Fruit fly (Drosophila melanogaster) whole organism, embryonic: ENCODE measurements around the gene CG32248.

Experiments used
- CG14050 ChIP-seq: fragments of 200-800 bp; sonication (Bioruptor generic); IDR thresholded peaks from 3 replicates; pipeline ENCODE4 v1.3.6; 2022; ENCODE audit warnings: missing biosample characterization, missing genetic modification characterization
- CG31388 ChIP-seq: fragments of 200-800 bp; sonication (Bioruptor generic); optimal IDR thresholded peaks from 2 replicates; lab custom pipeline; 2016; ENCODE audit warnings: missing biosample characterization, missing genetic modification characterization
- CG6175 ChIP-seq: fragments of 200-800 bp; sonication (Bioruptor generic); IDR thresholded peaks from 3 replicates; pipeline ENCODE4 v1.3.6; 2022; ENCODE audit warnings: missing biosample characterization, missing genetic modification characterization
- CG7745 ChIP-seq: fragments of 200-800 bp; sonication (Bioruptor generic); optimal IDR thresholded peaks from 2 replicates; lab custom pipeline; 2018; ENCODE audit warnings: missing biosample characterization, mild to moderate bottlenecking, missing genetic modification characterization, moderate library complexity
- CG9437 ChIP-seq: fragments of 200-800 bp; sonication (Bioruptor generic); optimal IDR thresholded peaks from 2 replicates; lab custom pipeline; 2018; ENCODE audit warnings: missing biosample characterization, mild to moderate bottlenecking, missing genetic modification characterization
- Gsc ChIP-seq: fragments of 200-800 bp; sonication (Bioruptor generic); IDR thresholded peaks from 2 replicates; pipeline ENCODE4 v1.3.6; 2022; ENCODE audit warnings: missing biosample characterization, missing genetic modification characterization
- dan ChIP-seq: fragments of 200-800 bp; sonication (Bioruptor generic); IDR thresholded peaks from 2 replicates; pipeline ENCODE4 v1.3.6; 2022; ENCODE audit warnings: missing biosample characterization, missing genetic modification characterization
- her ChIP-seq: fragments of 200-800 bp; sonication (Bioruptor generic); optimal IDR thresholded peaks from 2 replicates; lab custom pipeline; 2016; ENCODE audit warnings: missing biosample characterization, missing genetic modification characterization
- jing ChIP-seq: fragments of 200-800 bp; sonication (Bioruptor generic); optimal IDR thresholded peaks from 2 replicates; lab custom pipeline; 2018; ENCODE audit warnings: missing biosample characterization, mild to moderate bottlenecking, missing genetic modification characterization
- ken ChIP-seq: fragments of 200-800 bp; sonication (Bioruptor generic); IDR thresholded peaks from 3 replicates; pipeline ENCODE4 v1.3.6; 2022; ENCODE audit warnings: missing biosample characterization, missing genetic modification characterization
- pb ChIP-seq: fragments of 200-800 bp; sonication (Bioruptor generic); optimal IDR thresholded peaks from 3 replicates; lab custom pipeline; 2016; ENCODE audit warnings: missing biosample characterization, missing genetic modification characterization
- sim ChIP-seq: fragments of 200-800 bp; sonication (Bioruptor generic); IDR thresholded peaks from 2 replicates; pipeline ENCODE4 v1.3.6; 2022; ENCODE audit warnings: missing biosample characterization, missing genetic modification characterization
- zf30C ChIP-seq: fragments of 200-800 bp; sonication (Bioruptor generic); optimal IDR thresholded peaks from 3 replicates; lab custom pipeline; 2018; ENCODE audit warnings: missing biosample characterization, mild to moderate bottlenecking, missing genetic modification characterization

DNA sequence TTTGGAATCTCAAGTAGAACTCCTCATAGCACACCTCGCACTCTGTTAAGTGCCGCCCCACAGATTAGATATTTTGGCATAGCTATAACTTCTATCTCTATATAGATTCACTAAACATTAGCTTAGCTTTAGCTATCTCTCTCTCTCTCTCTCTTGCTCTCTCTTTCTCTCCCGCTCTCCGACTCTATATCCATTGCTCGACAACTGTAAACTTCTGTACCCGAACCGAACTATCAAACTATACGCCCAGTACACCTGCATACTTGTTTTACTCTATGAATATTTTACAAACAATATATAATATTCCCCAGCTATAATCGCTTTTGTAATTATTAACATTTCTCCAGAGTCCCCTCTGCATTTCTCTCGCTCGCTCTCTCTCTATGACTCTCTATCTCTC, 41.2 kb upstream of the CG32248 start:
- TF ChIP-seq sim (GFP tag; lab: Robert Waterston, UW) = no peak
- no peak for TF ChIP-seq jing
- TF ChIP-seq CG6175 (GFP tag; lab: Robert Waterston, UW) = no peak
- no peak for TF ChIP-seq ken (GFP tag; lab: Robert Waterston, UW)
- TF ChIP-seq pb (GFP tag; lab: Kevin White, UChicago) = no peak
- TF ChIP-seq CG14050 (GFP tag; lab: Robert Waterston, UW) = no peak
- no peak for TF ChIP-seq zf30C
- no peak for TF ChIP-seq CG7745 (tag; lab: Kevin White, UChicago)
- no peak for TF ChIP-seq her
- no peak for TF ChIP-seq Gsc
- no peak for TF ChIP-seq CG9437
- TF ChIP-seq CG31388 = no peak
- no peak for TF ChIP-seq dan (GFP tag; lab: Robert Waterston, UW)
